Worm (Caenorhabditis elegans): ENCODE results near the gene D1079.1.

- TF ChIP-seq hmbx-1 (tag; optimal IDR thresholded peaks at IDR 0.05) (no peak), ceh-13 (GFP tag; optimal IDR thresholded peaks at IDR 0.05) (no peak), ets-7 (tag; optimal IDR thresholded peaks at IDR 0.05) (no peak), ama-1 (optimal IDR thresholded peaks at IDR 0.05) (no peak)
Observed at ce11 chrX:4388834-4389409, 14.0 kb upstream of the D1079.1 start, which contains the start of gene dpy-23.

All from whole organism, early embryonic.